1 worm cellular context compared by ENCODE assay signal in genomic region chrV:9391959-9392358, ce11.
TF ChIP-seq lines count a peak whose summit lies in the region.

No protein-coding gene starts in this region.

TF ChIP-seq in whole organism, L1 larva, 84 proteins besides CTCF, POLR2A, EP300 and RAD21 (continued from another document):
- TF ChIP-seq egl-13 (tag; optimal IDR thresholded peaks at IDR 0.05; lab: Kevin White, UChicago) (no peak), nhr-90 (tag; optimal IDR thresholded peaks at IDR 0.05; lab: Kevin White, UChicago; ENCODE audit: poor library complexity) (no peak), nhr-47 (tag; optimal IDR thresholded peaks at IDR 0.05; lab: Kevin White, UChicago) (peak; percentile 32)
